Fruit fly (Drosophila melanogaster) whole organism, pupa: Measurements from ENCODE around the gene lama.

Experiments
- CG10348 ChIP-seq: fragments of 200-800 bp; sonication (Bioruptor generic); IDR thresholded peaks from 2 replicates; pipeline ENCODE4 v1.3.6; 2022; ENCODE audit warnings: missing biosample characterization, missing genetic modification characterization
- CG14655 ChIP-seq: fragments of 200-800 bp; sonication (Bioruptor generic); optimal IDR thresholded peaks from 3 replicates; lab custom pipeline; 2017; ENCODE audit warnings: mild to moderate bottlenecking, missing biosample characterization, missing genetic modification reagents, missing genetic modification characterization
- CG15710 ChIP-seq: fragments of 200-800 bp; sonication (Bioruptor generic); optimal IDR thresholded peaks from 2 replicates; lab custom pipeline; 2018; ENCODE audit warnings: missing biosample characterization, mild to moderate bottlenecking, missing genetic modification characterization, moderate library complexity
- CG17806 ChIP-seq: fragments of 200-800 bp; sonication (Bioruptor generic); optimal IDR thresholded peaks from 2 replicates; lab custom pipeline; 2018; ENCODE audit warnings: missing biosample characterization, mild to moderate bottlenecking, missing genetic modification characterization, moderate library complexity
- CG8301 ChIP-seq: fragments of 200-800 bp; sonication (Bioruptor generic); optimal IDR thresholded peaks from 2 replicates; lab custom pipeline; 2018; ENCODE audit warnings: missing biosample characterization, mild to moderate bottlenecking, missing genetic modification characterization
- EcR ChIP-seq: fragments of 200-800 bp; sonication (Bioruptor generic); optimal IDR thresholded peaks from 3 replicates; lab custom pipeline; 2019; ENCODE audit warnings: missing biosample characterization, missing genetic modification characterization, mild to moderate bottlenecking, moderate library complexity, missing genetic modification reagents
- Ets98B ChIP-seq: fragments of 200-800 bp; sonication (Bioruptor generic); IDR thresholded peaks from 2 replicates; pipeline ENCODE4 v1.3.6; 2022; ENCODE audit warnings: missing biosample characterization, missing genetic modification characterization
- Pif1B ChIP-seq: fragments of 200-800 bp; sonication (Bioruptor generic); optimal IDR thresholded peaks from 3 replicates; lab custom pipeline; 2016; ENCODE audit warnings: missing biosample characterization, missing genetic modification characterization
- rn ChIP-seq: fragments of 200-800 bp; sonication (Bioruptor generic); IDR thresholded peaks from 2 replicates; pipeline ENCODE4 v1.3.6; 2022; ENCODE audit warnings: missing biosample characterization, missing genetic modification characterization

- TF ChIP-seq CG10348 (no peak), CG14655 (GFP tag; lab: Kevin White, UChicago) (no peak), CG8301 (tag; lab: Kevin White, UChicago) (no peak), EcR (GFP tag; lab: Kevin White, UChicago) (no peak), Ets98B (no peak), CG17806 (tag; lab: Kevin White, UChicago) (no peak), rn (GFP tag; lab: Robert Waterston, UW) (no peak), CG15710 (tag; lab: Kevin White, UChicago) (no peak), Pif1B (GFP tag; lab: Kevin White, UChicago) (peak; percentile 12)
These were observed 12.2 kb upstream of the lama start, which contains the start of gene Pfdn4 for dm6 chr3L:5367744-5368507.
